Worm (Caenorhabditis elegans) whole organism, L3 larva: ENCODE data around the gene srx-85.

Source experiments
- ama-1 ChIP-seq: fragments of 150-350 bp; optimal IDR thresholded peaks from 2 replicates; lab custom pipeline; 2018
- egl-5 ChIP-seq: fragments of 150-350 bp; optimal IDR thresholded peaks from 2 replicates; lab custom pipeline; 2017; ENCODE audit warnings: missing biosample characterization, missing genetic modification reagents, missing genetic modification characterization, inconsistent platforms
- elt-3 ChIP-seq, 3 experiments: fragments of 150-350 bp in 1 of 3; sonication (generic microtip) in 2 of 3; optimal IDR thresholded peaks; 2 replicates in 2 of 3; 4 replicates in 1 of 3; lab custom pipeline; 2014 to 2017; ENCODE audit warnings: missing biosample characterization in 3 of 3, missing genetic modification characterization in 3 of 3
- lin-15B ChIP-seq: fragments of 150-350 bp; optimal IDR thresholded peaks from 2 replicates; lab custom pipeline; 2014; ENCODE audit warnings: missing biosample characterization, missing genetic modification characterization
- nhr-237 ChIP-seq: fragments of 150-350 bp; optimal IDR thresholded peaks from 2 replicates; lab custom pipeline; 2014; ENCODE audit warnings: missing biosample characterization, missing genetic modification characterization
- nhr-28 ChIP-seq: fragments of 150-350 bp; optimal IDR thresholded peaks from 2 replicates; lab custom pipeline; 2014; ENCODE audit warnings: missing biosample characterization, missing genetic modification characterization
- pqm-1 ChIP-seq: fragments of 150-350 bp; optimal IDR thresholded peaks from 2 replicates; lab custom pipeline; 2017; ENCODE audit warnings: missing biosample characterization, missing genetic modification characterization, inconsistent platforms
- sea-2 ChIP-seq: fragments of 150-350 bp; sonication (generic microtip); optimal IDR thresholded peaks from 4 replicates; lab custom pipeline; 2014; ENCODE audit warnings: missing biosample characterization, missing genetic modification reagents, missing genetic modification characterization
- skn-1 ChIP-seq: fragments of 150-350 bp; optimal IDR thresholded peaks from 2 replicates; lab custom pipeline; 2014; ENCODE audit warnings: missing biosample characterization, missing genetic modification characterization
- unc-62 ChIP-seq: fragments of 150-350 bp; sonication (generic microtip); optimal IDR thresholded peaks from 4 replicates; lab custom pipeline; 2014; ENCODE audit warnings: missing biosample characterization, missing genetic modification reagents, missing genetic modification characterization
- zag-1 ChIP-seq: fragments of 150-350 bp; optimal IDR thresholded peaks from 2 replicates; lab custom pipeline; 2014; ENCODE audit warnings: missing biosample characterization, missing genetic modification characterization

ce11 chrV:11532964-11533363 lies 19.5 kb upstream of the srx-85 start:
- TF ChIP-seq elt-3 (tag; optimal IDR thresholded peaks at IDR 0.05; lab: Kevin White, UChicago), result no peak
- TF ChIP-seq skn-1 (tag; lab: Kevin White, UChicago), result no peak
- no peak for TF ChIP-seq nhr-28 (tag; lab: Kevin White, UChicago)
- TF ChIP-seq zag-1 (tag; lab: Kevin White, UChicago), result no peak
- no peak for TF ChIP-seq pqm-1
- no peak for TF ChIP-seq egl-5 (tag; lab: Kevin White, UChicago)
- no peak for TF ChIP-seq nhr-237 (tag; lab: Kevin White, UChicago)
- no peak for TF ChIP-seq sea-2
- TF ChIP-seq lin-15B (tag; lab: Kevin White, UChicago), result no peak
- no peak for TF ChIP-seq ama-1 (lab: Kevin White, UChicago)
- no peak for TF ChIP-seq unc-62
